Worm (Caenorhabditis elegans) whole organism, L4 larva: ENCODE measurements around the gene rpoa-49.

Experiments used
- D1046.2 ChIP-seq: fragments of 200-800 bp; sonication (Bioruptor generic); IDR thresholded peaks from 2 replicates; pipeline ENCODE4 v1.3.6; 2022; ENCODE audit warnings: missing genetic modification characterization, missing compliant biosample characterization
- Y105C5A.15 ChIP-seq: fragments of 200-800 bp; sonication (Bioruptor generic); IDR thresholded peaks from 2 replicates; pipeline ENCODE4 v1.3.6; 2022; ENCODE audit warnings: missing genetic modification characterization, missing compliant biosample characterization
- Y5F2A.4 ChIP-seq: fragments of 200-800 bp; sonication (Bioruptor generic); optimal IDR thresholded peaks from 2 replicates; lab custom pipeline; 2018; ENCODE audit warnings: mild to moderate bottlenecking, missing genetic modification characterization, missing compliant biosample characterization
- attf-4 ChIP-seq: sonication (generic microtip); optimal IDR thresholded peaks from 3 replicates; lab custom pipeline; 2017; ENCODE audit warnings: missing biosample characterization, missing genetic modification characterization
- ceh-32 ChIP-seq: sonication (generic microtip); optimal IDR thresholded peaks from 2 replicates; lab custom pipeline; 2016; ENCODE audit warnings: mild to moderate bottlenecking, missing genetic modification characterization, missing compliant biosample characterization; ENCODE audit not compliant: poor library complexity
- ces-1 ChIP-seq: fragments of 150-350 bp; sonication (generic microtip); optimal IDR thresholded peaks from 4 replicates; lab custom pipeline; 2014; ENCODE audit warnings: missing biosample characterization, missing genetic modification reagents, missing genetic modification characterization
- daf-16 ChIP-seq, 3 experiments: sonication (generic microtip); optimal IDR thresholded peaks; 2 replicates each; lab custom pipeline; 2016 to 2017; ENCODE audit warnings: missing genetic modification characterization in 3 of 3, missing genetic modification reagents in 3 of 3, mild to moderate bottlenecking in 2 of 3, missing compliant biosample characterization in 2 of 3, missing biosample characterization in 1 of 3, moderate library complexity in 1 of 3
- dmd-8 ChIP-seq: fragments of 200-800 bp; sonication (Bioruptor generic); IDR thresholded peaks from 2 replicates; pipeline ENCODE4 v1.3.6; 2022; ENCODE audit warnings: missing genetic modification characterization, missing compliant biosample characterization
- dmd-9 ChIP-seq: fragments of 200-800 bp; sonication (Bioruptor generic); IDR thresholded peaks from 2 replicates; pipeline ENCODE4 v1.3.6; 2022; ENCODE audit warnings: missing genetic modification reagents, missing genetic modification characterization, missing compliant biosample characterization
- dpl-1 ChIP-seq: fragments of 150-350 bp; optimal IDR thresholded peaks from 2 replicates; lab custom pipeline; 2014; ENCODE audit warnings: missing biosample characterization, missing genetic modification reagents, missing genetic modification characterization
- dve-1 ChIP-seq: sonication (generic microtip); optimal IDR thresholded peaks from 2 replicates; lab custom pipeline; 2017; ENCODE audit warnings: antibody characterized with exemption, mild to moderate bottlenecking, missing genetic modification characterization, missing compliant biosample characterization; ENCODE audit not compliant: insufficient read depth
- egl-27 ChIP-seq: sonication (generic microtip); optimal IDR thresholded peaks from 3 replicates; lab custom pipeline; 2017; ENCODE audit warnings: missing biosample characterization, missing genetic modification reagents, missing genetic modification characterization
- fkh-10 ChIP-seq: fragments of 150-350 bp; optimal IDR thresholded peaks from 2 replicates; lab custom pipeline; 2014; ENCODE audit warnings: missing biosample characterization, missing genetic modification reagents, missing genetic modification characterization
- gei-8 ChIP-seq: fragments of 200-800 bp; sonication (Bioruptor generic); optimal IDR thresholded peaks from 2 replicates; lab custom pipeline; 2018; ENCODE audit warnings: mild to moderate bottlenecking, missing genetic modification characterization, missing compliant biosample characterization
- hmg-1.1 ChIP-seq: fragments of 200-800 bp; sonication (Bioruptor generic); IDR thresholded peaks from 2 replicates; pipeline ENCODE4 v1.3.6; 2022; ENCODE audit warnings: missing genetic modification reagents, missing genetic modification characterization, missing compliant biosample characterization
- lim-7 ChIP-seq: fragments of 200-800 bp; sonication (Bioruptor generic); IDR thresholded peaks from 2 replicates; pipeline ENCODE4 v1.3.6; 2022; ENCODE audit warnings: missing genetic modification characterization, missing compliant biosample characterization
- lin-13 ChIP-seq: fragments of 150-350 bp; optimal IDR thresholded peaks from 2 replicates; lab custom pipeline; 2014; ENCODE audit warnings: missing biosample characterization, missing genetic modification reagents, missing genetic modification characterization
- lin-15B ChIP-seq: fragments of 150-350 bp; sonication (generic microtip); optimal IDR thresholded peaks from 3 replicates; lab custom pipeline; 2014; ENCODE audit warnings: missing biosample characterization, missing genetic modification characterization
- lin-29 ChIP-seq: fragments of 200-800 bp; sonication (Bioruptor generic); IDR thresholded peaks from 2 replicates; pipeline ENCODE4 v1.3.6; 2022; ENCODE audit warnings: missing genetic modification reagents, missing genetic modification characterization, missing compliant biosample characterization
- madf-9 ChIP-seq: fragments of 200-800 bp; sonication (Bioruptor generic); conservative IDR thresholded peaks from 2 replicates; pipeline ENCODE4 v1.3.6; 2022; ENCODE audit warnings: missing genetic modification reagents, missing genetic modification characterization, missing compliant biosample characterization
- mdl-1 ChIP-seq, 2 experiments: fragments of 150-350 bp in 1 of 2; sonication (generic microtip) in 1 of 2; optimal IDR thresholded peaks; 2 replicates each; lab custom pipeline; 2014 to 2017; ENCODE audit warnings: missing biosample characterization in 2 of 2, missing genetic modification characterization in 2 of 2
- mep-1 ChIP-seq: fragments of 150-350 bp; sonication (generic microtip); optimal IDR thresholded peaks from 3 replicates; lab custom pipeline; 2014; ENCODE audit warnings: missing biosample characterization, missing genetic modification characterization
- mes-2 ChIP-seq: sonication (generic microtip); optimal IDR thresholded peaks from 2 replicates; lab custom pipeline; 2016; ENCODE audit warnings: missing genotype, mild to moderate bottlenecking, missing genetic modification characterization, missing compliant biosample characterization; ENCODE audit not compliant: poor library complexity, severe bottlenecking
- nhr-11 ChIP-seq: fragments of 150-350 bp; optimal IDR thresholded peaks from 2 replicates; lab custom pipeline; 2014; ENCODE audit warnings: missing biosample characterization, missing genetic modification characterization
- nhr-237 ChIP-seq: sonication (generic microtip); optimal IDR thresholded peaks from 2 replicates; lab custom pipeline; 2017; ENCODE audit warnings: missing biosample characterization, missing genetic modification characterization
- nhr-41 ChIP-seq: fragments of 200-800 bp; sonication (Bioruptor generic); IDR thresholded peaks from 2 replicates; pipeline ENCODE4 v1.3.6; 2022; ENCODE audit warnings: missing genetic modification reagents, missing genetic modification characterization, missing compliant biosample characterization
- nhr-76 ChIP-seq: fragments of 150-350 bp; optimal IDR thresholded peaks from 2 replicates; lab custom pipeline; 2014; ENCODE audit warnings: missing biosample characterization, missing genetic modification characterization
- nhr-77 ChIP-seq: fragments of 150-350 bp; optimal IDR thresholded peaks from 2 replicates; lab custom pipeline; 2014; ENCODE audit warnings: missing biosample characterization, missing genetic modification characterization
- tag-97 ChIP-seq: fragments of 200-800 bp; sonication (Bioruptor generic); IDR thresholded peaks from 2 replicates; pipeline ENCODE4 v1.3.6; 2022; ENCODE audit warnings: missing genetic modification characterization, missing compliant biosample characterization
- unc-130 ChIP-seq: sonication (generic microtip); optimal IDR thresholded peaks from 2 replicates; lab custom pipeline; 2016; ENCODE audit warnings: missing genetic modification reagents, missing genetic modification characterization, missing compliant biosample characterization
- unc-62 ChIP-seq, 3 experiments: fragments of 150-350 bp in 1 of 3; sonication (generic microtip); optimal IDR thresholded peaks in 2 of 3; peaks in 1 of 3; 1 replicate in 1 of 3; 2 replicates in 2 of 3; lab custom pipeline; 2014 to 2017; ENCODE audit warnings: missing biosample characterization in 3 of 3, missing genetic modification characterization in 3 of 3, missing genetic modification reagents in 3 of 3, missing genotype in 1 of 3
- zip-11 ChIP-seq: fragments of 200-800 bp; sonication (Bioruptor generic); IDR thresholded peaks from 2 replicates; pipeline ENCODE4 v1.3.6; 2022; ENCODE audit warnings: missing genetic modification characterization, missing compliant biosample characterization

The rpoa-49 gene

ce11 chrII:84134-84533 is 39.3 kb downstream of the rpoa-49 start, which contains the start of gene C50D2.6:
C50D2.6 (plus strand) TSS chrII:84434.
- TF ChIP-seq mes-2 (tag; lab: Kevin White, UChicago) (no peak), dmd-9 (GFP tag; lab: Robert Waterston, UW) (no peak), unc-62 (GFP tag; optimal IDR thresholded peaks at IDR 0.05 in 1 of 2; lab: Kevin White, UChicago) (peak in 1 of 2 experiments; percentile 13), unc-62 (tag; optimal IDR thresholded peaks at IDR 0.05; lab: Kevin White, UChicago) (no peak), daf-16 (GFP tag; optimal IDR thresholded peaks at IDR 0.05; lab: Kevin White, UChicago) (no peak), daf-16 (tag; optimal IDR thresholded peaks at IDR 0.05; lab: Kevin White, UChicago) (no peak)
- TF ChIP-seq, all 104 proteins: peak for 1

- TF ChIP-seq mep-1 (tag; lab: Kevin White, UChicago): no peak
- TF ChIP-seq nhr-237 (tag; lab: Kevin White, UChicago): no peak
- TF ChIP-seq mdl-1 (tag; optimal IDR thresholded peaks at IDR 0.05; lab: Kevin White, UChicago): no peak
- no peak for TF ChIP-seq D1046.2 (GFP tag; lab: Robert Waterston, UW)
- no peak for TF ChIP-seq madf-9 (GFP tag; lab: Robert Waterston, UW)
- no peak for TF ChIP-seq lin-29 (GFP tag; lab: Robert Waterston, UW)
- TF ChIP-seq lin-13 (GFP tag; lab: Kevin White, UChicago): no peak
- no peak for TF ChIP-seq tag-97 (GFP tag; lab: Robert Waterston, UW)
- TF ChIP-seq dpl-1 (GFP tag; lab: Kevin White, UChicago): no peak
- no peak for TF ChIP-seq lim-7 (GFP tag; lab: Robert Waterston, UW)
- TF ChIP-seq mes-2 (tag; lab: Kevin White, UChicago): no peak
- no peak for TF ChIP-seq nhr-76 (tag; lab: Kevin White, UChicago)
- TF ChIP-seq nhr-77 (tag; lab: Kevin White, UChicago): no peak
- TF ChIP-seq fkh-10 (GFP tag; lab: Kevin White, UChicago): no peak
- no peak for TF ChIP-seq gei-8
- no peak for TF ChIP-seq dmd-8
- no peak for TF ChIP-seq zip-11 (GFP tag; lab: Robert Waterston, UW)
Measured at ce11 chrII:86794-87193, 42.0 kb downstream of the rpoa-49 start.

DNA sequence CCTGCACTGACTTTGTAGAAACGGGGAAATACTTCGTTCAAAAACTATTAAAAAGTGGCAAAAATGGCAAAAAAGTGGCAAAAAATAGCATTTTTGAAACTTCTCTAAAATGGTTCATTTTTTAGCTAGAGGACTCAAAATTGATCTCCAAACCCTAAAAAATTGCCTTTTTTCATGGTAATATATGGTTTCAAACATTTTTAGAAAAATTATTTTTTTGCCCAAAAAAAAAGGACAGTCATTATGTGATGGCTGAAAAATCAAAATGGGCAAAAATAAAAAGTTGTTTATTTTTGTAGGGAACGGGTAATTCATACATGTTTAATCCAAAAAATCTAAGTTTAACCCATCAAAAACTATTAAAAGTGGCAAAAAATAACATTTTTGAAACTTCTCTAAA is 43.1 kb downstream of the rpoa-49 start:
- TF ChIP-seq unc-130 (GFP tag; lab: Kevin White, UChicago) (no peak), hmg-1.1 (GFP tag; lab: Robert Waterston, UW) (no peak), Y105C5A.15 (GFP tag; lab: Robert Waterston, UW) (no peak), fkh-10 (GFP tag; lab: Kevin White, UChicago) (no peak), nhr-11 (tag; lab: Kevin White, UChicago) (no peak), egl-27 (tag; lab: Kevin White, UChicago) (no peak), dpl-1 (GFP tag; lab: Kevin White, UChicago) (no peak), ceh-32 (tag; lab: Kevin White, UChicago) (no peak), D1046.2 (GFP tag; lab: Robert Waterston, UW) (no peak), daf-16 (GFP tag; optimal IDR thresholded peaks at IDR 0.05; lab: Kevin White, UChicago) (no peak), daf-16 (tag; optimal IDR thresholded peaks at IDR 0.05; lab: Kevin White, UChicago) (no peak), attf-4 (tag; lab: Kevin White, UChicago) (no peak), dve-1 (tag; lab: Kevin White, UChicago) (no peak), lin-15B (tag; lab: Kevin White, UChicago) (no peak), Y5F2A.4 (GFP tag; lab: Kevin White, UChicago) (no peak)
- TF ChIP-seq, all 104 proteins: peak for 0

DNA sequence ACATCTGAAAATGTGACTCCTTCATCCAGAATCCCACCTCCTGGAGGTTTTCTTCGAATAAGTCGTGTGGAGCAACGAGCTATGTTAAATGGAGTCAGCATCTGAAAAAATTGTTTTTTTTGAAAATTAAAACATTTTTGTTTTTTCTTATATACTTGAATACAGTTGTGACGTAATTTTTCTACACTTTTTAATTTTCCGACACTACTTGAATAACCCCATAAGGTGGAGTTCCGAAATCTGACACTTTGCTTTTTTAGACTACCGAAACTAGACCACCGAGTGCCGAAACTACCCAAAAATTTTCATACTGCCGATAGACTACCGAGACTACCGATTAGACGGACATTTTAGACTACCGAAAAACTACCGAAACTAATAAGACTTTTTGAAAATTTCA is 46.6 kb downstream of the rpoa-49 start, which contains the start of gene mcat-1:
mcat-1 (minus strand) TSS at position 101 of the 400 bp plus-strand sequence.
- TF ChIP-seq nhr-41 (GFP tag; lab: Robert Waterston, UW) (no peak), ces-1 (GFP tag; lab: Kevin White, UChicago) (no peak), unc-62 (GFP tag; optimal IDR thresholded peaks at IDR 0.05 in 1 of 2; lab: Kevin White, UChicago) (peak in 1 of 2 experiments; percentile 49), unc-62 (tag; optimal IDR thresholded peaks at IDR 0.05; lab: Kevin White, UChicago) (no peak)
